Worm (Caenorhabditis elegans): Measurements from ENCODE around the gene tth-1.

Gene tth-1

DNA sequence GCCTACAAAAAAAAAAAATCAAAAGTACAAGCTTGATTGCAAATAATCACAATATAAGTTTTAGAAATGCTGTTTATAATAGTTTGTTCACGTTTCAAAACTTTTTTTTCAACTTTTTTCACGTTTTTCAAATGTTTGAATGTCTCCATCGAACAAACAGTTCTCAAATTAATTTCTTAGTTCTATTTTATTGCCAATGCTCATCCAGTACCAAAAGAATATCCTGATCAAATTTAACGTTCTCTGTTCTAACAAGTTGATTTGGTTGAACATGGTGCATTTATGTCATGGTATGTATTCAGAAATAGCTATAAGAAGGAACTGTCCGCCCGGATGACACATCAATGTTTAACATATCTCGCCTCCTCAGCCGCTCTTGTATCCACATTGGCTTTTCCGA is 8.8 kb upstream of the tth-1 start, which contains the start of gene kin-9:
kin-9 (plus strand) TSS at position 301 of the 400 bp plus-strand sequence.
- TF ChIP-seq nhr-25 (tag; optimal IDR thresholded peaks at IDR 0.05) (no peak), ceh-82 (tag; optimal IDR thresholded peaks at IDR 0.05) (no peak), ama-1 (optimal IDR thresholded peaks at IDR 0.05) (no peak)

DNA sequence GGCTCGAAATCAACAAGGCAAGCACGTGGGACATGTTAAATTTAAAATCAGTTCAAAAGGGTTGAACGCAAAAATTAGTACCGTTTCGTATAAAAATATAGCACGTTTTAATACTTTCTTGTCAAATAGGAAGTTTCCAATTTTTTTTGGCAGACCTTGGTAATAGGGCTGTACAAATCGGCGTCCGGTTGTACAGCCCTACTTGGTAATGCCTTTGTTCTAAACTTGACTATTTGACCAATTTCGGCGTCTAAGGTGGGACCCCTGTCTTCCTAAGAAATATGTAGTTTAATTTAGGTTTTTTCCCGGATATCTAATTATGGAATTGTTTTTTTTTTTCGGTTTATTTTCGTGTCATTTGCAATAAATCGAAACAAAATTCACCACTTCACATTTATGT is 6.0 kb upstream of the tth-1 start:
- TF ChIP-seq nhr-12 (tag; optimal IDR thresholded peaks at IDR 0.05) (no peak), ZK546.5 (tag; optimal IDR thresholded peaks at IDR 0.05) (no peak), Y55F3AM.14 (GFP tag; optimal IDR thresholded peaks at IDR 0.05) (no peak), ceh-16 (tag; optimal IDR thresholded peaks at IDR 0.05) (no peak), nhr-10 (tag; optimal IDR thresholded peaks at IDR 0.05) (no peak), aly-2 (tag; optimal IDR thresholded peaks at IDR 0.05) (no peak), sem-4 (tag; optimal IDR thresholded peaks at IDR 0.05) (no peak), ama-1 (optimal IDR thresholded peaks at IDR 0.05) (no peak), mbf-1 (tag; optimal IDR thresholded peaks at IDR 0.05) (no peak), sma-9 (GFP tag; optimal IDR thresholded peaks at IDR 0.05) (no peak), sma-9 (tag; optimal IDR thresholded peaks at IDR 0.05) (no peak), unc-39 (tag; optimal IDR thresholded peaks at IDR 0.05) (no peak), crh-2 (tag; optimal IDR thresholded peaks at IDR 0.05) (no peak), mdl-1 (tag; optimal IDR thresholded peaks at IDR 0.05) (no peak), elt-1 (tag; optimal IDR thresholded peaks at IDR 0.05) (no peak), lsy-2 (tag; optimal IDR thresholded peaks at IDR 0.05) (no peak), unc-55 (GFP tag; optimal IDR thresholded peaks at IDR 0.05) (no peak)

DNA sequence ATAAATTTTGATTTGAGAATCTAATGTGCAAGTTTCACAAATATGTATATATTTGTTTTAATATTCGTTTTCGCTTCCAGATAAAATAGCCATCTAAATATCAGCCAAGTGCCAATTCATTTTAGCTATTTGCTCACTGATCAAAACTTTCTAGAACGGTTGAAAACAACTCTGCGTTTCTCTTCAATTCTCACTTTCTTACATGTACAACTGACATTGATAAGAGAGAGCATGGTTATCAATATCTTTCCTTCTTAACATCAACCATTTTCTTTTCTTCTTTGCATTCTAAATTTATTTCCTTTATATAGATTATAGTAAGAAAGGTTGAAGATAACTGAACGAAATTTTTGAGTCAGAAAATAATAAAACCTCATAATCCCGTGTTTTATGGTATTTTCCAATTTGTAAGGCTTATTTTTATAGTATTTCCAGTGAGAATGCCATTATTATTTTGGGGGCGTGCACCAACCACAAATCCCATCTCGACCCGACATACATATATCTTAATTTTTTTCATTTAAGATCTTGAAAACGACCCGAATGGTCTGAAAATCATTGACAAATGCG is 4.9 kb upstream of the tth-1 start, which contains the start of gene F08F1.3:
F08F1.3 (plus strand) TSS at position 520 of the 570 bp plus-strand sequence.
- TF ChIP-seq C34F6.9 (tag; optimal IDR thresholded peaks at IDR 0.05) (no peak), fos-1 (tag; optimal IDR thresholded peaks at IDR 0.05) (peak; percentile 42)

DNA sequence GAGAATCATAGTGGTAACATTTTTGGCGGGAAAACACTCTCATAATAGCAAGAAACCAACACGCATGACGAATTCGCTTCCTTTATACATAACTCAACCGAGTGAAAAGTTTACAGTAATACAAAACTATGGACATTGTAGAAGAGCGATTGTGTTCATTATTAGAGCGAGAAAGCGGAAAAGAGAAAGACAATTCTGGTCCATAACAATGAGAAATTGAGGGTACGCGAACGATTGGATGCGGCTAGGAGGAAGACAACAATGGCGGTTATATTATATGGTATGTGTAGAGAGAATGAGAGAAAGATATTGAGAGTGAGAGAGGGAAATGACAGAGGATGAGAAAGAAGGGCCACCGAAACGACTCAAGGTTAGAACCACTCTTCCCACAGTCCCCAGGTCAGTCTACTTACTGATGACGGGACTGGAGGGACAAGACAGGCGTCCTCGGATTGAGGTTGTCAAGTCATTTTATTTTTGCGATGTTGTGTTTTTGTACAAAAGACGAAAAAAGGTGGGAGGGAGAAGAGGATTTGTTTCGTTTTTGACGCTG is 2.7 kb upstream of the tth-1 start:
- no peak for TF ChIP-seq aly-2 (tag; optimal IDR thresholded peaks at IDR 0.05)
- TF ChIP-seq nhr-10 (tag; optimal IDR thresholded peaks at IDR 0.05), result no peak
- TF ChIP-seq mab-5 (tag; optimal IDR thresholded peaks at IDR 0.05), result no peak

DNA sequence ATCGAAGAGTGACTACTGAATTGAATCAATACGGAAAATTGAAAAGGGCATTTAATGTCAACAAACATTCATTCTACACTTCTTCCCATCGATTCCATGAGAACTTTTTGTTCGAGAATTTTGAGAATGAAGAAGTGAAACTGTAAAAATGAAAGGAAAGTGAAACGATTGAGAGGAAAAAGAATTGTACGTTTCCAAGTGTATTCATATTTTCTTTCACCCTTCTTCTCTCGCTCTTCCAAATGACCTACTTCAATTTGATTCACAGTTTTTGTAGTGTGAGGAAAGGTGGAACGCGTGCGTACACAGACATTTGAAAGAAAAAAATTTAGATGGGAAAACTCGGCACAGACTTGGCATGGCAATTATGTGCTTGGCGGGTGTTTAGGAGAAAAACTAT is 753 bp upstream of the tth-1 start:
- TF ChIP-seq unc-39 (tag; optimal IDR thresholded peaks at IDR 0.05) (no peak), nhr-12 (tag; optimal IDR thresholded peaks at IDR 0.05) (no peak), mab-5 (tag; optimal IDR thresholded peaks at IDR 0.05) (no peak)

DNA sequence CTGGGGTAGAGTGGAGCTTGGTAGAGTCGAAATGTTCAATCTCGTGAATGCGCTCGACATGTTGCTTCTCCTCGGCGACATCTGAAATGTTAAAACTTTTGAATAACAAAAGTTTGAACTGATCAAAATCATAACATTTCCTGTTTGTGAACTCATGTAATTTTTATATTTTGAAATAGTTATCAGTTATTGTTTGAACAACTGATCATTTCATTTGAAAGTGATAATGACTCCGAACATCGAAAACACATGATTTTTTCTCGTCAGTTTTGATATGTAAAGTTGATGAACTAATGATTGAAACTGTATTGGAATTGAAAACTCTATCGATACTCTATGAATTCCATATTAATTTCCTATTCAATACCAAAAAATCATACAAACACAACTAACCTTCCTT is 334 bp downstream of the tth-1 start:
- no peak for TF ChIP-seq sma-9 (GFP tag; optimal IDR thresholded peaks at IDR 0.05)
- TF ChIP-seq sma-9 (tag; optimal IDR thresholded peaks at IDR 0.05), result no peak
- TF ChIP-seq unc-39 (tag; optimal IDR thresholded peaks at IDR 0.05), result no peak
- no peak for TF ChIP-seq alr-1 (tag; optimal IDR thresholded peaks at IDR 0.05)
- TF ChIP-seq lsy-2 (tag; optimal IDR thresholded peaks at IDR 0.05), result no peak
- no peak for TF ChIP-seq ceh-82 (tag; optimal IDR thresholded peaks at IDR 0.05)
- no peak for TF ChIP-seq ZK546.5 (tag; optimal IDR thresholded peaks at IDR 0.05)
- TF ChIP-seq unc-62 (GFP tag; optimal IDR thresholded peaks at IDR 0.05), result no peak
- no peak for TF ChIP-seq sma-3 (GFP tag; optimal IDR thresholded peaks at IDR 0.05)
- no peak for TF ChIP-seq egl-27 (tag; optimal IDR thresholded peaks at IDR 0.05)
- no peak for TF ChIP-seq F13H6.1 (tag; optimal IDR thresholded peaks at IDR 0.05)
- TF ChIP-seq nhr-21 (tag; optimal IDR thresholded peaks at IDR 0.05), result no peak
- no peak for TF ChIP-seq nhr-237 (tag; optimal IDR thresholded peaks at IDR 0.05)
- no peak for TF ChIP-seq unc-55 (GFP tag; optimal IDR thresholded peaks at IDR 0.05)

DNA sequence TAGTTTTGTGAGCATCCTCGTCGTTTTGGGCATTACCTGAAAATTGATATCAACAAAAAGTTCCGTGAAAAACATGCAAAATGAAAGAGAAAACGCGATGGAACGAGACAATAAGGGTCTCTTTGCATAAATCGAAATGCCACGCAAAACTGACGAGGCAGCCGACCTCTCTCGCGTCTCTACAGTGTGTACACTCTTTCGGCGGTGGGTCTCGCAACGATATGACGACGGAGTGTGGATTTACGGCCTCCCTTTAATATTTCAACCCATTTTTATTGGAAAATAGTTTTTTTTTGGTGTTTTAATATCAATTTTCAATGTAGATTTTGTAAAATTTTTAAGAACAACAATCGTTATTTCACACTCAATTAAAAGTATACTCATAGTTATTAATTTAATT is 1.5 kb downstream of the tth-1 start, which contains the start of gene tag-123:
tag-123 (minus strand) TSS at position 36 of the 400 bp plus-strand sequence.
- TF ChIP-seq C34F6.9 (tag; optimal IDR thresholded peaks at IDR 0.05), result peak; percentile 69
- peak; percentile 56 for TF ChIP-seq nhr-129 (tag; optimal IDR thresholded peaks at IDR 0.05)
- TF ChIP-seq mab-5 (tag; optimal IDR thresholded peaks at IDR 0.05), result peak; percentile 52
- TF ChIP-seq sma-9 (GFP tag; optimal IDR thresholded peaks at IDR 0.05), result peak; percentile 50
- TF ChIP-seq sma-9 (tag; optimal IDR thresholded peaks at IDR 0.05), result no peak
- TF ChIP-seq lin-11 (tag; optimal IDR thresholded peaks at IDR 0.05), result peak; percentile 64
- peak; percentile 49 for TF ChIP-seq nhr-21 (tag; optimal IDR thresholded peaks at IDR 0.05)
- TF ChIP-seq dmd-4 (tag; optimal IDR thresholded peaks at IDR 0.05), result no peak
- TF ChIP-seq snpc-4 (tag; optimal IDR thresholded peaks at IDR 0.05), result peak; percentile 62
- TF ChIP-seq sma-3 (GFP tag; optimal IDR thresholded peaks at IDR 0.05), result peak; percentile 41
- peak; percentile 77 for TF ChIP-seq R02D3.7 (tag; optimal IDR thresholded peaks at IDR 0.05)
- peak; percentile 66 for TF ChIP-seq lin-13 (GFP tag; optimal IDR thresholded peaks at IDR 0.05)
- TF ChIP-seq unc-55 (GFP tag; optimal IDR thresholded peaks at IDR 0.05), result peak; percentile 70
- TF ChIP-seq F13H6.1 (tag; optimal IDR thresholded peaks at IDR 0.05), result peak; percentile 32
- peak in 1 of 2 experiments; percentile 73 for TF ChIP-seq lsy-2 (tag; optimal IDR thresholded peaks at IDR 0.05)
- peak; percentile 99 for TF ChIP-seq crh-2 (tag; optimal IDR thresholded peaks at IDR 0.05)
- TF ChIP-seq nhr-25 (tag; optimal IDR thresholded peaks at IDR 0.05), result peak; percentile 33
- TF ChIP-seq lin-39 (tag; optimal IDR thresholded peaks at IDR 0.05), result no peak
- TF ChIP-seq unc-62 (GFP tag; optimal IDR thresholded peaks at IDR 0.05), result no peak
- TF ChIP-seq fos-1 (tag; optimal IDR thresholded peaks at IDR 0.05), result peak; percentile 66
- peak; percentile 56 for TF ChIP-seq gmeb-1 (tag; optimal IDR thresholded peaks at IDR 0.05)
- TF ChIP-seq skn-1 (tag; optimal IDR thresholded peaks at IDR 0.05), result no peak
- no peak for TF ChIP-seq ceh-82 (tag; optimal IDR thresholded peaks at IDR 0.05)
- TF ChIP-seq sem-4 (tag; optimal IDR thresholded peaks at IDR 0.05), result peak; percentile 52

Data from whole organism, L2 larva.